Worm (Caenorhabditis elegans) whole organism, L2 larva: Measurements from ENCODE around the gene C16B8.3.

Source experiments
- F13H6.1 ChIP-seq: sonication (generic microtip); optimal IDR thresholded peaks from 2 replicates; lab custom pipeline; 2016; ENCODE audit warnings: missing genetic modification characterization, missing compliant biosample characterization
- R02D3.7 ChIP-seq: fragments of 150-350 bp; optimal IDR thresholded peaks from 2 replicates; lab custom pipeline; 2014; ENCODE audit warnings: missing biosample characterization, missing genetic modification characterization
- Y55F3AM.14 ChIP-seq: fragments of 200-800 bp; sonication (Bioruptor generic); optimal IDR thresholded peaks from 2 replicates; lab custom pipeline; 2018; ENCODE audit warnings: mild to moderate bottlenecking, missing genetic modification characterization, missing compliant biosample characterization
- ZK546.5 ChIP-seq: sonication (generic microtip); optimal IDR thresholded peaks from 2 replicates; lab custom pipeline; 2017; ENCODE audit warnings: missing biosample characterization, missing genetic modification characterization
- aly-2 ChIP-seq: fragments of 150-350 bp; optimal IDR thresholded peaks from 2 replicates; lab custom pipeline; 2014; ENCODE audit warnings: missing biosample characterization, missing genetic modification characterization
- blmp-1 ChIP-seq: sonication (generic microtip); optimal IDR thresholded peaks from 2 replicates; lab custom pipeline; 2017; ENCODE audit warnings: missing genetic modification characterization, mild to moderate bottlenecking, missing compliant biosample characterization, antibody characterized with exemption, moderate library complexity; ENCODE audit not compliant: insufficient read depth
- crh-2 ChIP-seq: sonication (generic microtip); optimal IDR thresholded peaks from 2 replicates; lab custom pipeline; 2017; ENCODE audit warnings: missing biosample characterization, missing genetic modification characterization
- dmd-4 ChIP-seq: sonication (generic microtip); optimal IDR thresholded peaks from 2 replicates; lab custom pipeline; 2017; ENCODE audit warnings: missing biosample characterization, missing genetic modification characterization
- egl-27 ChIP-seq: sonication (generic microtip); optimal IDR thresholded peaks from 3 replicates; lab custom pipeline; 2017; ENCODE audit warnings: missing biosample characterization, missing genetic modification reagents, missing genetic modification characterization
- elt-3 ChIP-seq: sonication (generic microtip); optimal IDR thresholded peaks from 2 replicates; lab custom pipeline; 2017; ENCODE audit warnings: missing biosample characterization, missing genetic modification characterization
- fos-1 ChIP-seq: fragments of 150-350 bp; optimal IDR thresholded peaks from 2 replicates; lab custom pipeline; 2014; ENCODE audit warnings: missing biosample characterization, missing genetic modification characterization
- gmeb-1 ChIP-seq: fragments of 150-350 bp; optimal IDR thresholded peaks from 2 replicates; lab custom pipeline; 2014; ENCODE audit warnings: missing biosample characterization, missing genetic modification characterization
- lin-13 ChIP-seq: fragments of 150-350 bp; optimal IDR thresholded peaks from 2 replicates; lab custom pipeline; 2014; ENCODE audit warnings: missing biosample characterization, missing genetic modification reagents, missing genetic modification characterization
- lin-39 ChIP-seq: fragments of 150-350 bp; optimal IDR thresholded peaks from 2 replicates; lab custom pipeline; 2014; ENCODE audit warnings: missing biosample characterization, missing genetic modification reagents, missing genetic modification characterization
- lsy-2 ChIP-seq, 2 experiments: fragments of 150-350 bp in 1 of 2; sonication (generic microtip) in 1 of 2; optimal IDR thresholded peaks; 2 replicates each; lab custom pipeline; 2014 to 2017; ENCODE audit warnings: missing biosample characterization in 2 of 2, missing genetic modification characterization in 2 of 2
- mab-5 ChIP-seq: fragments of 150-350 bp; optimal IDR thresholded peaks from 2 replicates; lab custom pipeline; 2014; ENCODE audit warnings: missing biosample characterization, missing genetic modification characterization
- mdl-1 ChIP-seq, 2 experiments: fragments of 150-350 bp in 1 of 2; sonication (generic microtip) in 1 of 2; optimal IDR thresholded peaks; 2 replicates each; lab custom pipeline; 2017; ENCODE audit warnings: missing biosample characterization in 2 of 2, missing genetic modification characterization in 2 of 2
- nhr-10 ChIP-seq: sonication (generic microtip); optimal IDR thresholded peaks from 2 replicates; lab custom pipeline; 2017; ENCODE audit warnings: missing biosample characterization, missing genetic modification characterization
- nhr-11 ChIP-seq: fragments of 150-350 bp; optimal IDR thresholded peaks from 2 replicates; lab custom pipeline; 2014; ENCODE audit warnings: missing biosample characterization, missing genetic modification characterization
- nhr-12 ChIP-seq: fragments of 150-350 bp; optimal IDR thresholded peaks from 2 replicates; lab custom pipeline; 2014; ENCODE audit warnings: missing biosample characterization, missing genetic modification characterization
- nhr-129 ChIP-seq: fragments of 150-350 bp; optimal IDR thresholded peaks from 2 replicates; lab custom pipeline; 2014; ENCODE audit warnings: missing biosample characterization, missing genetic modification characterization
- nhr-21 ChIP-seq: fragments of 150-350 bp; optimal IDR thresholded peaks from 2 replicates; lab custom pipeline; 2014; ENCODE audit warnings: missing biosample characterization, missing genetic modification characterization
- nhr-25 ChIP-seq: fragments of 150-350 bp; sonication (generic microtip); optimal IDR thresholded peaks from 3 replicates; lab custom pipeline; 2014; ENCODE audit warnings: missing biosample characterization, missing genetic modification characterization
- nhr-6 ChIP-seq: fragments of 150-350 bp; optimal IDR thresholded peaks from 2 replicates; lab custom pipeline; 2014; ENCODE audit warnings: missing biosample characterization, missing genetic modification characterization
- peb-1 ChIP-seq: fragments of 150-350 bp; optimal IDR thresholded peaks from 2 replicates; lab custom pipeline; 2014; ENCODE audit warnings: missing biosample characterization, missing genetic modification characterization
- sem-4 ChIP-seq: fragments of 150-350 bp; optimal IDR thresholded peaks from 2 replicates; lab custom pipeline; 2014; ENCODE audit warnings: missing biosample characterization, missing genetic modification reagents, missing genetic modification characterization
- skn-1 ChIP-seq: sonication (generic microtip); optimal IDR thresholded peaks from 2 replicates; lab custom pipeline; 2017; ENCODE audit warnings: missing biosample characterization, missing genetic modification characterization
- sma-3 ChIP-seq: sonication (generic microtip); optimal IDR thresholded peaks from 2 replicates; lab custom pipeline; 2016; ENCODE audit warnings: missing genetic modification reagents, missing genetic modification characterization, missing compliant biosample characterization
- sma-9 ChIP-seq, 2 experiments: fragments of 150-350 bp in 1 of 2; sonication (generic microtip) in 1 of 2; optimal IDR thresholded peaks; 2 replicates each; lab custom pipeline; 2014 to 2016; ENCODE audit warnings: missing genetic modification characterization in 2 of 2, mild to moderate bottlenecking in 1 of 2, missing biosample characterization in 1 of 2, missing compliant biosample characterization in 1 of 2, missing genetic modification reagents in 1 of 2, moderate library complexity in 1 of 2
- unc-55 ChIP-seq: fragments of 150-350 bp; sonication (generic microtip); optimal IDR thresholded peaks from 3 replicates; lab custom pipeline; 2014; ENCODE audit warnings: missing biosample characterization, missing genetic modification reagents, missing genetic modification characterization
- unc-62 ChIP-seq: fragments of 150-350 bp; optimal IDR thresholded peaks from 2 replicates; lab custom pipeline; 2014; ENCODE audit warnings: missing biosample characterization, missing genetic modification reagents, missing genetic modification characterization
- zag-1 ChIP-seq: fragments of 150-350 bp; optimal IDR thresholded peaks from 2 replicates; lab custom pipeline; 2014; ENCODE audit warnings: missing biosample characterization, missing genetic modification characterization
- ztf-1 ChIP-seq: fragments of 200-800 bp; sonication (Bioruptor generic); conservative IDR thresholded peaks from 2 replicates; pipeline ENCODE4 v1.3.6; 2022; ENCODE audit warnings: missing genetic modification characterization, missing compliant biosample characterization
- ztf-11 ChIP-seq: sonication (generic microtip); optimal IDR thresholded peaks from 2 replicates; lab custom pipeline; 2017; ENCODE audit warnings: missing biosample characterization, missing genetic modification characterization

C16B8.3 gene

DNA sequence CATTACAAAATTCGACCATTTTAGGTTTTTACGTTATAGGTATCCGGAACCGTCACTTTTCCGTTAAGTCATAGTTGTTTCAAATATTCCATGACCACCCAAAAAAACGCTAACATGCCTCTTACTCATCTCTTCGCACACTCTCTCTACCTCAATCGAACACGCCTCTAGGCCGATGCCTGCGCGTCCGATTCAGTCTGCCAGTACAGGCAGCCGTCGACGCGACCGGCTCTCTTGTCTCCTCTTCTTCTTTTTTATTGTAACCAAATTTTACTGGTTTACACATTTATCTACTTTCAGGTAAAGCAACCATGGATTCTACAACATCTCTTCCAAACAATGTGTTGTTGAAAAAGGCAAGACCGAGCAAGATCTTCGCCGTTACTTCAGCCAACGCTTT is 43.5 kb upstream of the C16B8.3 start, which contains the start of gene mop-25.1:
Gene mop-25.1, plus strand, starts transcription at position 301 of the 400 bp plus-strand sequence.
- TF ChIP-seq unc-55 (GFP tag; lab: Kevin White, UChicago) (no peak), ztf-1 (GFP tag; lab: Robert Waterston, UW) (no peak), sem-4 (tag; lab: Kevin White, UChicago) (no peak), crh-2 (no peak), ztf-11 (tag; lab: Kevin White, UChicago) (no peak), peb-1 (tag; lab: Kevin White, UChicago) (no peak), zag-1 (no peak), sma-9 (GFP tag; optimal IDR thresholded peaks at IDR 0.05; lab: Kevin White, UChicago) (no peak), sma-9 (tag; optimal IDR thresholded peaks at IDR 0.05; lab: Kevin White, UChicago) (no peak), lin-13 (GFP tag; lab: Kevin White, UChicago) (no peak), mab-5 (tag; lab: Kevin White, UChicago) (no peak), elt-3 (tag; lab: Kevin White, UChicago) (no peak), aly-2 (no peak), Y55F3AM.14 (GFP tag; lab: Kevin White, UChicago) (no peak), nhr-129 (tag; lab: Kevin White, UChicago) (no peak), mdl-1 (tag; optimal IDR thresholded peaks at IDR 0.05; lab: Kevin White, UChicago) (no peak), nhr-12 (tag; lab: Kevin White, UChicago) (no peak), nhr-6 (tag; lab: Kevin White, UChicago) (no peak), R02D3.7 (tag; lab: Kevin White, UChicago) (no peak), sma-3 (GFP tag; lab: Kevin White, UChicago) (no peak)

DNA sequence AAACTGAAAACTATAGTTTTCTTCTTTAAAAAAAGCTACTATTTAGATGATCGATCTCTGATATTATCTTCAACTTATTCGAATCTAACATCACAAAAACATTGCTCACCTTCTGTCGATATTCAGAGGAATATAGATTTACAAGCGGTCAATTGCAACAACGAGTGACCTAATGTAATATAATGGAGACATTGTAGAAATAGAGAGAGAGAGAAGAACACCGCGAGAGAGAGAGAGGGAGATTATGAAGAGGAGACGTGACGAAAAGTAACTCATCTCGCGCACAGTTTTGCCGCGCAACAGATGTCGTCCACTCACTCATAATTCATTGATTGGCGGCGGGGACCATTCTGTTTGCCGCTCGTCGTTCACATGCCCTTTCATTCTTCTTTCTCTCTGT is 41.9 kb upstream of the C16B8.3 start:
- TF ChIP-seq nhr-11: no peak
- TF ChIP-seq unc-62 (GFP tag; lab: Kevin White, UChicago): no peak
- no peak for TF ChIP-seq nhr-12 (tag; lab: Kevin White, UChicago)
- no peak for TF ChIP-seq dmd-4 (tag; lab: Kevin White, UChicago)
- TF ChIP-seq, all 48 proteins: peak for 0

DNA sequence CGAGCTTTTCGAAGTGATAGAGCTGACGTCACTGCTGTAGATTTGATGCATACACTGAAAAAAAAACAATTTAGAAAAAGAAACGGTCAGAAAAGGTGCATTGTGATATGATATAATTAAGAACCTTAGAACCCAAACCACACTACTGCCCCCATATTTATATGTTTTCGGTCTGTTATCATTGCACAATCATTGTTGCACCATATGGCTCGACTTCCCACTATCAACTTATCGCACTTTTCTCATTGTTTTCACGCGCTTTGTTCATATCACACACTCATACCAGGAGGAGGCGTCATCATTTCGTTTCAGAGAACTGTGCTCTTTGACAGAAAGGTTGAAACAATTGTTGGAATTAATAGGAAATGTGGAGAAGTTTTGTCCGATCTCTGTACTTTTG is 40.5 kb upstream of the C16B8.3 start:
- TF ChIP-seq elt-3 (tag; lab: Kevin White, UChicago): no peak
- peak; percentile 63 for TF ChIP-seq sma-9 (GFP tag; optimal IDR thresholded peaks at IDR 0.05; lab: Kevin White, UChicago)
- no peak for TF ChIP-seq sma-9 (tag; optimal IDR thresholded peaks at IDR 0.05; lab: Kevin White, UChicago)
- TF ChIP-seq F13H6.1 (tag; lab: Kevin White, UChicago): peak; percentile 35
- no peak for TF ChIP-seq egl-27 (tag; lab: Kevin White, UChicago)
- TF ChIP-seq sma-3 (GFP tag; lab: Kevin White, UChicago): peak; percentile 15
- peak; percentile 51 for TF ChIP-seq gmeb-1
- TF ChIP-seq crh-2: peak; percentile 82
- peak; percentile 99 for TF ChIP-seq nhr-129 (tag; lab: Kevin White, UChicago)
- TF ChIP-seq skn-1 (tag; lab: Kevin White, UChicago): peak; percentile 77
- no peak for TF ChIP-seq ZK546.5 (tag; lab: Kevin White, UChicago)
- no peak for TF ChIP-seq blmp-1 (tag; lab: Kevin White, UChicago)
- peak; percentile 98 for TF ChIP-seq fos-1 (tag; lab: Kevin White, UChicago)
- no peak for TF ChIP-seq peb-1 (tag; lab: Kevin White, UChicago)

DNA sequence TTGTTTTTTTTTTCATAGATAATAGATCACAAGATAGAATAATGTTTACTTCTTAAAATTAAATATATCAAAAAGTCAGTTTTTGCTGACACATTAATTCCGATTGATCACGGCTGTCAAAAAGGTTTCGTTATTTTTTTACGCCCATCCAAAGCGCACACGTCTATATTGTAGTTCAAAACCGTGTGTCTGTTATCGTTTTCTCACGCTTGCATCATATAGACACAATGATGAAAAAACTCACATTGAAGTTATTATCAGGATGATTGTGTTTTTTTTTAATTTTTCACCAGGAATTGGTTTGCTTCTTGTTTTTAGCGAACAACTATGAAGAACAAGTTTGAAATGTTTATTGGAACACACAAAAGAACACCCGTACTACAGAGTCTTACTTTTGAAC is 39.3 kb upstream of the C16B8.3 start:
- TF ChIP-seq fos-1 (tag; lab: Kevin White, UChicago): peak; percentile 92
- TF ChIP-seq F13H6.1 (tag; lab: Kevin White, UChicago): peak; percentile 5
- TF ChIP-seq lsy-2 (tag; optimal IDR thresholded peaks at IDR 0.05; lab: Kevin White, UChicago): peak in 1 of 2 experiments; percentile 34
- TF ChIP-seq sma-3 (GFP tag; lab: Kevin White, UChicago): peak; percentile 71
- peak; percentile 76 for TF ChIP-seq sma-9 (GFP tag; optimal IDR thresholded peaks at IDR 0.05; lab: Kevin White, UChicago)
- TF ChIP-seq sma-9 (tag; optimal IDR thresholded peaks at IDR 0.05; lab: Kevin White, UChicago): no peak
- TF ChIP-seq nhr-10 (tag; lab: Kevin White, UChicago): no peak
- TF ChIP-seq nhr-129 (tag; lab: Kevin White, UChicago): peak; percentile 100
- TF ChIP-seq crh-2: peak; percentile 69
- peak; percentile 73 for TF ChIP-seq nhr-25 (tag; lab: Kevin White, UChicago)
- TF ChIP-seq nhr-21 (tag; lab: Kevin White, UChicago): peak; percentile 27
- no peak for TF ChIP-seq ZK546.5 (tag; lab: Kevin White, UChicago)
- TF ChIP-seq lin-13 (GFP tag; lab: Kevin White, UChicago): peak; percentile 41
- TF ChIP-seq lin-39 (tag; lab: Kevin White, UChicago): no peak
- peak; percentile 72 for TF ChIP-seq gmeb-1
- peak; percentile 66 for TF ChIP-seq skn-1 (tag; lab: Kevin White, UChicago)
